Worm (Caenorhabditis elegans) whole organism, L4/young adult: ENCODE results near the gene srh-122.

ENCODE experiments used
- dao-5 ChIP-seq: sonication (generic microtip); optimal IDR thresholded peaks from 2 replicates; lab custom pipeline; 2016; ENCODE audit warnings: missing genotype, missing genetic modification characterization, moderate library complexity, missing compliant biosample characterization
- him-1 ChIP-seq: sonication (generic microtip); optimal IDR thresholded peaks from 2 replicates; lab custom pipeline; 2016; ENCODE audit warnings: missing genotype, missing genetic modification reagents, missing genetic modification characterization, missing compliant biosample characterization

DNA sequence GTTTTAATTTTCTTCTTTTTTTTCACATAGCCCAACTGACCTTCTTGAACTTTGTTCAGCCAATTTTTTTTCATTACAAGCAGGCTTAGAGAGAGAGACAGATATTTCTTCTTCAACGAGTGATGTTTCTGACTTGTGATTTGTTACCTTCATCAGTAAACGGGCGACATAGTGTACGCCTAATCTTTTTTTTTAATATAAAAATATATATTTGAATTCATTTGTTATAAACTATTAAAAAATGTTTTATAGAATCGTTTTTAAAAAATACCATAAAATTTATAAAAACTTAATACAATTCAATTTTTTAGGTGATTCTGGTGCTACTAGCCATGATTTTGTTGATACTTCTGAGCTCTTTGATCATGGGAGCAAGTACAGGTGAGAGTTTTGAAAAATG is 40.0 kb upstream of the srh-122 start, which contains the start of gene T06E6.10:
- TF ChIP-seq dao-5 = no peak
- TF ChIP-seq him-1 = no peak
